Worm (Caenorhabditis elegans) whole organism, L2 larva: Measurements from ENCODE around the gene K02B2.6.

ENCODE experiments used
- C34F6.9 ChIP-seq: fragments of 150-350 bp; optimal IDR thresholded peaks from 2 replicates; lab custom pipeline; 2014; ENCODE audit warnings: missing biosample characterization, missing genetic modification characterization
- F13H6.1 ChIP-seq: sonication (generic microtip); optimal IDR thresholded peaks from 2 replicates; lab custom pipeline; 2016; ENCODE audit warnings: missing genetic modification characterization, missing compliant biosample characterization
- Y55F3AM.14 ChIP-seq: fragments of 200-800 bp; sonication (Bioruptor generic); optimal IDR thresholded peaks from 2 replicates; lab custom pipeline; 2018; ENCODE audit warnings: mild to moderate bottlenecking, missing genetic modification characterization, missing compliant biosample characterization
- alr-1 ChIP-seq: fragments of 150-350 bp; optimal IDR thresholded peaks from 2 replicates; lab custom pipeline; 2014; ENCODE audit warnings: missing biosample characterization, missing genetic modification characterization
- aly-2 ChIP-seq: fragments of 150-350 bp; optimal IDR thresholded peaks from 2 replicates; lab custom pipeline; 2014; ENCODE audit warnings: missing biosample characterization, missing genetic modification characterization
- ama-1 ChIP-seq: fragments of 150-350 bp; optimal IDR thresholded peaks from 2 replicates; lab custom pipeline; 2018; ENCODE audit warnings: inconsistent platforms
- blmp-1 ChIP-seq: sonication (generic microtip); optimal IDR thresholded peaks from 2 replicates; lab custom pipeline; 2017; ENCODE audit warnings: missing genetic modification characterization, mild to moderate bottlenecking, missing compliant biosample characterization, antibody characterized with exemption, moderate library complexity; ENCODE audit not compliant: insufficient read depth
- ceh-82 ChIP-seq: fragments of 150-350 bp; optimal IDR thresholded peaks from 2 replicates; lab custom pipeline; 2014; ENCODE audit warnings: missing biosample characterization, missing genetic modification characterization
- crh-2 ChIP-seq: sonication (generic microtip); optimal IDR thresholded peaks from 2 replicates; lab custom pipeline; 2017; ENCODE audit warnings: missing biosample characterization, missing genetic modification characterization
- dmd-4 ChIP-seq: sonication (generic microtip); optimal IDR thresholded peaks from 2 replicates; lab custom pipeline; 2017; ENCODE audit warnings: missing biosample characterization, missing genetic modification characterization
- egl-27 ChIP-seq: sonication (generic microtip); optimal IDR thresholded peaks from 3 replicates; lab custom pipeline; 2017; ENCODE audit warnings: missing biosample characterization, missing genetic modification reagents, missing genetic modification characterization
- elt-1 ChIP-seq: fragments of 150-350 bp; optimal IDR thresholded peaks from 2 replicates; lab custom pipeline; 2014; ENCODE audit warnings: missing biosample characterization, missing genetic modification characterization
- elt-3 ChIP-seq: sonication (generic microtip); optimal IDR thresholded peaks from 2 replicates; lab custom pipeline; 2017; ENCODE audit warnings: missing biosample characterization, missing genetic modification characterization
- fos-1 ChIP-seq: fragments of 150-350 bp; optimal IDR thresholded peaks from 2 replicates; lab custom pipeline; 2014; ENCODE audit warnings: missing biosample characterization, missing genetic modification characterization
- gmeb-1 ChIP-seq: fragments of 150-350 bp; optimal IDR thresholded peaks from 2 replicates; lab custom pipeline; 2014; ENCODE audit warnings: missing biosample characterization, missing genetic modification characterization
- lin-11 ChIP-seq: fragments of 150-350 bp; sonication (generic microtip); optimal IDR thresholded peaks from 2 replicates; lab custom pipeline; 2014; ENCODE audit warnings: missing biosample characterization, missing genetic modification characterization, inconsistent platforms, mixed read lengths
- lin-13 ChIP-seq: fragments of 150-350 bp; optimal IDR thresholded peaks from 2 replicates; lab custom pipeline; 2014; ENCODE audit warnings: missing biosample characterization, missing genetic modification reagents, missing genetic modification characterization
- lin-39 ChIP-seq: fragments of 150-350 bp; optimal IDR thresholded peaks from 2 replicates; lab custom pipeline; 2014; ENCODE audit warnings: missing biosample characterization, missing genetic modification reagents, missing genetic modification characterization
- lsy-2 ChIP-seq, 2 experiments: fragments of 150-350 bp in 1 of 2; sonication (generic microtip) in 1 of 2; optimal IDR thresholded peaks; 2 replicates each; lab custom pipeline; 2014 to 2017; ENCODE audit warnings: missing biosample characterization in 2 of 2, missing genetic modification characterization in 2 of 2
- mab-5 ChIP-seq: fragments of 150-350 bp; optimal IDR thresholded peaks from 2 replicates; lab custom pipeline; 2014; ENCODE audit warnings: missing biosample characterization, missing genetic modification characterization
- mbf-1 ChIP-seq: sonication (generic microtip); optimal IDR thresholded peaks from 2 replicates; lab custom pipeline; 2017; ENCODE audit warnings: missing biosample characterization, missing genetic modification characterization
- mdl-1 ChIP-seq, 2 experiments: fragments of 150-350 bp in 1 of 2; sonication (generic microtip) in 1 of 2; optimal IDR thresholded peaks; 2 replicates each; lab custom pipeline; 2017; ENCODE audit warnings: missing biosample characterization in 2 of 2, missing genetic modification characterization in 2 of 2
- nhr-10 ChIP-seq: sonication (generic microtip); optimal IDR thresholded peaks from 2 replicates; lab custom pipeline; 2017; ENCODE audit warnings: missing biosample characterization, missing genetic modification characterization
- nhr-11 ChIP-seq: fragments of 150-350 bp; optimal IDR thresholded peaks from 2 replicates; lab custom pipeline; 2014; ENCODE audit warnings: missing biosample characterization, missing genetic modification characterization
- nhr-12 ChIP-seq: fragments of 150-350 bp; optimal IDR thresholded peaks from 2 replicates; lab custom pipeline; 2014; ENCODE audit warnings: missing biosample characterization, missing genetic modification characterization
- nhr-129 ChIP-seq: fragments of 150-350 bp; optimal IDR thresholded peaks from 2 replicates; lab custom pipeline; 2014; ENCODE audit warnings: missing biosample characterization, missing genetic modification characterization
- nhr-21 ChIP-seq: fragments of 150-350 bp; optimal IDR thresholded peaks from 2 replicates; lab custom pipeline; 2014; ENCODE audit warnings: missing biosample characterization, missing genetic modification characterization
- nhr-23 ChIP-seq: fragments of 150-350 bp; optimal IDR thresholded peaks from 2 replicates; lab custom pipeline; 2014; ENCODE audit warnings: missing biosample characterization, missing genetic modification reagents, missing genetic modification characterization
- nhr-25 ChIP-seq: fragments of 150-350 bp; sonication (generic microtip); optimal IDR thresholded peaks from 3 replicates; lab custom pipeline; 2014; ENCODE audit warnings: missing biosample characterization, missing genetic modification characterization
- nhr-6 ChIP-seq: fragments of 150-350 bp; optimal IDR thresholded peaks from 2 replicates; lab custom pipeline; 2014; ENCODE audit warnings: missing biosample characterization, missing genetic modification characterization
- peb-1 ChIP-seq: fragments of 150-350 bp; optimal IDR thresholded peaks from 2 replicates; lab custom pipeline; 2014; ENCODE audit warnings: missing biosample characterization, missing genetic modification characterization
- sem-4 ChIP-seq: fragments of 150-350 bp; optimal IDR thresholded peaks from 2 replicates; lab custom pipeline; 2014; ENCODE audit warnings: missing biosample characterization, missing genetic modification reagents, missing genetic modification characterization
- sma-3 ChIP-seq: sonication (generic microtip); optimal IDR thresholded peaks from 2 replicates; lab custom pipeline; 2016; ENCODE audit warnings: missing genetic modification reagents, missing genetic modification characterization, missing compliant biosample characterization
- sma-9 ChIP-seq, 2 experiments: fragments of 150-350 bp in 1 of 2; sonication (generic microtip) in 1 of 2; optimal IDR thresholded peaks; 2 replicates each; lab custom pipeline; 2014 to 2016; ENCODE audit warnings: missing genetic modification characterization in 2 of 2, mild to moderate bottlenecking in 1 of 2, missing biosample characterization in 1 of 2, missing compliant biosample characterization in 1 of 2, missing genetic modification reagents in 1 of 2, moderate library complexity in 1 of 2
- unc-39 ChIP-seq: fragments of 150-350 bp; optimal IDR thresholded peaks from 2 replicates; lab custom pipeline; 2014; ENCODE audit warnings: missing biosample characterization, missing genetic modification characterization
- unc-55 ChIP-seq: fragments of 150-350 bp; sonication (generic microtip); optimal IDR thresholded peaks from 3 replicates; lab custom pipeline; 2014; ENCODE audit warnings: missing biosample characterization, missing genetic modification reagents, missing genetic modification characterization
- zag-1 ChIP-seq: fragments of 150-350 bp; optimal IDR thresholded peaks from 2 replicates; lab custom pipeline; 2014; ENCODE audit warnings: missing biosample characterization, missing genetic modification characterization
- ztf-1 ChIP-seq: fragments of 200-800 bp; sonication (Bioruptor generic); conservative IDR thresholded peaks from 2 replicates; pipeline ENCODE4 v1.3.6; 2022; ENCODE audit warnings: missing genetic modification characterization, missing compliant biosample characterization
- ztf-11 ChIP-seq: sonication (generic microtip); optimal IDR thresholded peaks from 2 replicates; lab custom pipeline; 2017; ENCODE audit warnings: missing biosample characterization, missing genetic modification characterization
- ztf-4 ChIP-seq: fragments of 150-350 bp; optimal IDR thresholded peaks from 2 replicates; lab custom pipeline; 2014; ENCODE audit warnings: missing biosample characterization, missing genetic modification characterization

Gene K02B2.6

ce11 chrIV:5952966-5953365, 9.1 kb downstream of the K02B2.6 start:
- TF ChIP-seq lin-39 (tag; lab: Kevin White, UChicago): no peak
- no peak for TF ChIP-seq nhr-25 (tag; lab: Kevin White, UChicago)
- peak; percentile 87 for TF ChIP-seq zag-1 (tag; lab: Kevin White, UChicago)
- no peak for TF ChIP-seq nhr-6 (tag; lab: Kevin White, UChicago)
- no peak for TF ChIP-seq alr-1 (tag; lab: Kevin White, UChicago)
- peak; percentile 81 for TF ChIP-seq C34F6.9 (tag; lab: Kevin White, UChicago)
- peak; percentile 50 for TF ChIP-seq sem-4 (tag; lab: Kevin White, UChicago)
- peak; percentile 26 for TF ChIP-seq egl-27
- no peak for TF ChIP-seq elt-3 (tag; lab: Kevin White, UChicago)
- peak in 1 of 2 experiments; percentile 72 for TF ChIP-seq lsy-2 (tag; optimal IDR thresholded peaks at IDR 0.05; lab: Kevin White, UChicago)
- peak; percentile 3 for TF ChIP-seq lin-13 (GFP tag; lab: Kevin White, UChicago)
- TF ChIP-seq crh-2 (tag; lab: Kevin White, UChicago): peak; percentile 64
- TF ChIP-seq mab-5 (tag; lab: Kevin White, UChicago): peak; percentile 54
- peak; percentile 12 for TF ChIP-seq F13H6.1 (tag; lab: Kevin White, UChicago)
- no peak for TF ChIP-seq gmeb-1 (tag; lab: Kevin White, UChicago)
- no peak for TF ChIP-seq elt-1 (tag; lab: Kevin White, UChicago)
- TF ChIP-seq peb-1 (tag; lab: Kevin White, UChicago): no peak
- no peak for TF ChIP-seq ztf-4 (tag; lab: Kevin White, UChicago)
- no peak for TF ChIP-seq nhr-11 (tag; lab: Kevin White, UChicago)
- no peak for TF ChIP-seq nhr-12
- no peak for TF ChIP-seq unc-39 (tag; lab: Kevin White, UChicago)
- TF ChIP-seq nhr-21 (tag; lab: Kevin White, UChicago): no peak
- peak in 1 of 2 experiments; percentile 20 for TF ChIP-seq mdl-1 (tag; optimal IDR thresholded peaks at IDR 0.05; lab: Kevin White, UChicago)
- TF ChIP-seq aly-2 (tag; lab: Kevin White, UChicago): no peak
- TF ChIP-seq ama-1 (lab: Kevin White, UChicago): no peak
- peak; percentile 61 for TF ChIP-seq nhr-129 (tag; lab: Kevin White, UChicago)
- TF ChIP-seq sma-9 (GFP tag; optimal IDR thresholded peaks at IDR 0.05; lab: Kevin White, UChicago): peak; percentile 43
- no peak for TF ChIP-seq sma-9 (tag; optimal IDR thresholded peaks at IDR 0.05; lab: Kevin White, UChicago)
- no peak for TF ChIP-seq fos-1
- TF ChIP-seq mbf-1 (tag; lab: Kevin White, UChicago): no peak
- no peak for TF ChIP-seq ztf-1 (GFP tag; lab: Robert Waterston, UW)
- TF ChIP-seq unc-55 (GFP tag; lab: Kevin White, UChicago): peak; percentile 89

ce11 chrIV:5949964-5950363, 12.1 kb downstream of the K02B2.6 start:
- TF ChIP-seq sma-3 (GFP tag; lab: Kevin White, UChicago) (no peak), Y55F3AM.14 (GFP tag; lab: Kevin White, UChicago) (no peak), ama-1 (lab: Kevin White, UChicago) (no peak), sem-4 (tag; lab: Kevin White, UChicago) (no peak), fos-1 (no peak), lsy-2 (tag; optimal IDR thresholded peaks at IDR 0.05; lab: Kevin White, UChicago) (no peak), nhr-11 (tag; lab: Kevin White, UChicago) (no peak), lin-11 (tag; lab: Kevin White, UChicago) (no peak), ztf-4 (tag; lab: Kevin White, UChicago) (no peak), ztf-11 (tag; lab: Kevin White, UChicago) (no peak), peb-1 (tag; lab: Kevin White, UChicago) (no peak), C34F6.9 (tag; lab: Kevin White, UChicago) (no peak)

ce11 chrIV:5948712-5949111, 13.4 kb downstream of the K02B2.6 start:
- no peak for TF ChIP-seq egl-27
- TF ChIP-seq nhr-23 (tag; lab: Kevin White, UChicago): no peak
- TF ChIP-seq sma-9 (GFP tag; optimal IDR thresholded peaks at IDR 0.05; lab: Kevin White, UChicago): no peak
- TF ChIP-seq sma-9 (tag; optimal IDR thresholded peaks at IDR 0.05; lab: Kevin White, UChicago): no peak
- TF ChIP-seq alr-1 (tag; lab: Kevin White, UChicago): no peak
- no peak for TF ChIP-seq nhr-129 (tag; lab: Kevin White, UChicago)
- no peak for TF ChIP-seq nhr-10
- TF ChIP-seq dmd-4 (tag; lab: Kevin White, UChicago): no peak
- no peak for TF ChIP-seq ztf-11 (tag; lab: Kevin White, UChicago)
- TF ChIP-seq unc-39 (tag; lab: Kevin White, UChicago): no peak
- no peak for TF ChIP-seq aly-2 (tag; lab: Kevin White, UChicago)
- TF ChIP-seq nhr-25 (tag; lab: Kevin White, UChicago): no peak
- no peak for TF ChIP-seq ztf-1 (GFP tag; lab: Robert Waterston, UW)
- no peak for TF ChIP-seq Y55F3AM.14 (GFP tag; lab: Kevin White, UChicago)
- TF ChIP-seq blmp-1 (tag; lab: Kevin White, UChicago): no peak
- no peak for TF ChIP-seq lin-13 (GFP tag; lab: Kevin White, UChicago)
- TF ChIP-seq C34F6.9 (tag; lab: Kevin White, UChicago): no peak
- TF ChIP-seq mab-5 (tag; lab: Kevin White, UChicago): no peak
- no peak for TF ChIP-seq elt-1 (tag; lab: Kevin White, UChicago)
- TF ChIP-seq ceh-82 (tag; lab: Kevin White, UChicago): no peak
